Worm (Caenorhabditis elegans) whole organism, L1 larva: Measurements from ENCODE around the gene cyp-13A12.

ENCODE experiments used
- C04F5.9 ChIP-seq: sonication (generic microtip); optimal IDR thresholded peaks from 2 replicates; lab custom pipeline; 2016; ENCODE audit warnings: missing genetic modification characterization, missing compliant biosample characterization
- F16B12.6 ChIP-seq: fragments of 150-350 bp; optimal IDR thresholded peaks from 2 replicates; lab custom pipeline; 2014; ENCODE audit warnings: missing biosample characterization, missing genetic modification characterization
- Y116A8C.19 ChIP-seq: sonication (generic microtip); optimal IDR thresholded peaks from 2 replicates; lab custom pipeline; 2016; ENCODE audit warnings: missing compliant biosample characterization, missing genetic modification characterization, borderline replicate concordance
- aly-2 ChIP-seq: fragments of 150-350 bp; optimal IDR thresholded peaks from 2 replicates; lab custom pipeline; 2014; ENCODE audit warnings: missing biosample characterization, missing genetic modification characterization
- blmp-1 ChIP-seq: fragments of 150-350 bp; optimal IDR thresholded peaks from 2 replicates; lab custom pipeline; 2014; ENCODE audit warnings: missing biosample characterization, missing genetic modification characterization
- ceh-63 ChIP-seq: fragments of 200-800 bp; sonication (Bioruptor generic); optimal IDR thresholded peaks from 2 replicates; lab custom pipeline; 2018; ENCODE audit warnings: mild to moderate bottlenecking, missing genetic modification characterization, missing compliant biosample characterization
- ceh-90 ChIP-seq: sonication (generic microtip); optimal IDR thresholded peaks from 2 replicates; lab custom pipeline; 2016; ENCODE audit warnings: missing genetic modification characterization, missing compliant biosample characterization
- dpl-1 ChIP-seq, 3 experiments: fragments of 150-350 bp in 2 of 3; sonication (generic microtip) in 1 of 3; optimal IDR thresholded peaks; 2 replicates each; lab custom pipeline; 2014 to 2017; ENCODE audit warnings: missing biosample characterization in 3 of 3, missing genetic modification characterization in 3 of 3, missing genetic modification reagents in 3 of 3
- efl-1 ChIP-seq, 4 experiments: fragments of 150-350 bp; optimal IDR thresholded peaks in 3 of 4; peaks in 1 of 4; 1 replicate in 1 of 4; 2 replicates in 3 of 4; lab custom pipeline; 2014; ENCODE audit warnings: missing biosample characterization in 2 of 4, missing genetic modification characterization in 2 of 4, missing genetic modification reagents in 2 of 4
- efl-3 ChIP-seq: fragments of 200-800 bp; sonication (Bioruptor generic); optimal IDR thresholded peaks from 2 replicates; lab custom pipeline; 2018; ENCODE audit warnings: mild to moderate bottlenecking, missing genetic modification characterization, missing compliant biosample characterization
- egl-27 ChIP-seq, 2 experiments: fragments of 150-350 bp in 1 of 2; sonication (generic microtip); optimal IDR thresholded peaks; 3 replicates each; lab custom pipeline; 2017 to 2018; ENCODE audit warnings: missing biosample characterization in 2 of 2, missing genetic modification characterization in 2 of 2, missing genetic modification reagents in 2 of 2
- elt-2 ChIP-seq: sonication (generic microtip); optimal IDR thresholded peaks from 2 replicates; lab custom pipeline; 2016; ENCODE audit warnings: missing genetic modification characterization, mild to moderate bottlenecking, inconsistent platforms, missing compliant biosample characterization, missing genetic modification reagents
- elt-3 ChIP-seq, 6 experiments: fragments of 150-350 bp in 1 of 6; sonication (generic microtip); optimal IDR thresholded peaks; 2 replicates each; lab custom pipeline; 2017 to 2018; ENCODE audit warnings: missing biosample characterization in 6 of 6, missing genetic modification characterization in 6 of 6, inconsistent platforms in 1 of 6
- fos-1 ChIP-seq: fragments of 150-350 bp; optimal IDR thresholded peaks from 2 replicates; lab custom pipeline; 2014; ENCODE audit warnings: missing biosample characterization, missing genetic modification characterization
- grh-1 ChIP-seq: fragments of 200-800 bp; sonication (Bioruptor generic); IDR thresholded peaks from 2 replicates; pipeline ENCODE4 v1.3.6; 2022; ENCODE audit warnings: missing genetic modification reagents, missing genetic modification characterization, missing compliant biosample characterization
- hlh-17 ChIP-seq: fragments of 200-800 bp; sonication (Bioruptor generic); optimal IDR thresholded peaks from 2 replicates; lab custom pipeline; 2018; ENCODE audit warnings: missing genetic modification characterization, mild to moderate bottlenecking, missing compliant biosample characterization, moderate library complexity, borderline replicate concordance
- hlh-4 ChIP-seq: sonication (generic microtip); optimal IDR thresholded peaks from 2 replicates; lab custom pipeline; 2016; ENCODE audit warnings: mild to moderate bottlenecking, missing genetic modification characterization, missing compliant biosample characterization
- hpl-2 ChIP-seq: fragments of 150-350 bp; optimal IDR thresholded peaks from 2 replicates; lab custom pipeline; 2014; ENCODE audit warnings: missing biosample characterization, missing genetic modification reagents, missing genetic modification characterization
- isw-1 ChIP-seq: fragments of 200-800 bp; sonication (Bioruptor generic); IDR thresholded peaks from 2 replicates; pipeline ENCODE4 v1.3.6; 2022; ENCODE audit warnings: missing genetic modification characterization, missing compliant biosample characterization
- jun-1 ChIP-seq: fragments of 150-350 bp; optimal IDR thresholded peaks from 2 replicates; lab custom pipeline; 2014; ENCODE audit warnings: missing biosample characterization, missing genetic modification reagents, missing genetic modification characterization
- lin-39 ChIP-seq: fragments of 150-350 bp; optimal IDR thresholded peaks from 2 replicates; lab custom pipeline; 2014; ENCODE audit warnings: missing biosample characterization, missing genetic modification reagents, missing genetic modification characterization
- lsy-2 ChIP-seq, 2 experiments: fragments of 150-350 bp; optimal IDR thresholded peaks; 2 replicates each; lab custom pipeline; 2014; ENCODE audit warnings: missing biosample characterization in 2 of 2, missing genetic modification characterization in 2 of 2
- mdl-1 ChIP-seq, 2 experiments: fragments of 150-350 bp; optimal IDR thresholded peaks; 2 replicates each; lab custom pipeline; 2014 to 2017; ENCODE audit warnings: missing biosample characterization in 2 of 2, missing genetic modification characterization in 2 of 2, inconsistent platforms in 1 of 2
- mep-1 ChIP-seq: fragments of 150-350 bp; optimal IDR thresholded peaks from 2 replicates; lab custom pipeline; 2014; ENCODE audit warnings: missing biosample characterization, missing genetic modification characterization
- nhr-11 ChIP-seq: fragments of 150-350 bp; optimal IDR thresholded peaks from 2 replicates; lab custom pipeline; 2014; ENCODE audit warnings: missing biosample characterization, missing genetic modification characterization
- nhr-237 ChIP-seq: fragments of 150-350 bp; optimal IDR thresholded peaks from 2 replicates; lab custom pipeline; 2014; ENCODE audit warnings: missing biosample characterization, missing genetic modification characterization
- nhr-28 ChIP-seq: fragments of 150-350 bp; optimal IDR thresholded peaks from 2 replicates; lab custom pipeline; 2014; ENCODE audit warnings: missing biosample characterization, missing genetic modification characterization
- nhr-71 ChIP-seq: sonication (generic microtip); optimal IDR thresholded peaks from 2 replicates; lab custom pipeline; 2016; ENCODE audit warnings: mild to moderate bottlenecking, missing genetic modification characterization, moderate library complexity, missing compliant biosample characterization
- nhr-77 ChIP-seq: fragments of 150-350 bp; optimal IDR thresholded peaks from 2 replicates; lab custom pipeline; 2014; ENCODE audit warnings: missing biosample characterization, missing genetic modification characterization
- nhr-84 ChIP-seq: sonication (generic microtip); optimal IDR thresholded peaks from 2 replicates; lab custom pipeline; 2017; ENCODE audit warnings: missing biosample characterization, missing genetic modification characterization
- nhr-85 ChIP-seq: sonication (generic microtip); peaks from one replicate; lab custom pipeline; 2016; ENCODE audit warnings: missing genetic modification characterization, inconsistent platforms, missing compliant biosample characterization
- nhr-90 ChIP-seq: sonication (generic microtip); optimal IDR thresholded peaks from 2 replicates; lab custom pipeline; 2016; ENCODE audit warnings: mild to moderate bottlenecking, missing genetic modification characterization, missing compliant biosample characterization; ENCODE audit not compliant: poor library complexity
- pag-3 ChIP-seq: sonication (generic microtip); optimal IDR thresholded peaks from 2 replicates; lab custom pipeline; 2017; ENCODE audit warnings: missing genetic modification characterization, mild to moderate bottlenecking, missing compliant biosample characterization, antibody characterized with exemption, borderline replicate concordance; ENCODE audit not compliant: insufficient read depth
- pax-3 ChIP-seq: fragments of 200-800 bp; sonication (Bioruptor generic); optimal IDR thresholded peaks from 2 replicates; lab custom pipeline; 2018; ENCODE audit warnings: mild to moderate bottlenecking, missing genetic modification characterization, moderate library complexity, missing compliant biosample characterization
- rnt-1 ChIP-seq: sonication (generic microtip); optimal IDR thresholded peaks from 2 replicates; lab custom pipeline; 2016; ENCODE audit warnings: mild to moderate bottlenecking, missing genetic modification characterization, moderate library complexity, missing compliant biosample characterization
- skn-1 ChIP-seq: fragments of 150-350 bp; optimal IDR thresholded peaks from 2 replicates; lab custom pipeline; 2014; ENCODE audit warnings: missing biosample characterization, missing genetic modification characterization
- snpc-4 ChIP-seq: fragments of 150-350 bp; optimal IDR thresholded peaks from 2 replicates; lab custom pipeline; 2014; ENCODE audit warnings: missing biosample characterization, missing genetic modification characterization
- snu-23 ChIP-seq: sonication (generic microtip); optimal IDR thresholded peaks from 2 replicates; lab custom pipeline; 2016; ENCODE audit warnings: missing genetic modification characterization, missing compliant biosample characterization
- sox-4 ChIP-seq: sonication (generic microtip); optimal IDR thresholded peaks from 2 replicates; lab custom pipeline; 2016; ENCODE audit warnings: missing genetic modification characterization, missing compliant biosample characterization
- sptf-1 ChIP-seq: fragments of 150-350 bp; optimal IDR thresholded peaks from 2 replicates; lab custom pipeline; 2014; ENCODE audit warnings: missing biosample characterization, missing genetic modification characterization
- sup-37 ChIP-seq: fragments of 200-800 bp; sonication (Bioruptor generic); optimal IDR thresholded peaks from 2 replicates; lab custom pipeline; 2018; ENCODE audit warnings: mild to moderate bottlenecking, missing genetic modification characterization, missing compliant biosample characterization
- swsn-7 ChIP-seq: sonication (generic microtip); optimal IDR thresholded peaks from 2 replicates; lab custom pipeline; 2016; ENCODE audit warnings: missing genetic modification characterization, missing compliant biosample characterization
- unc-130 ChIP-seq: fragments of 150-350 bp; optimal IDR thresholded peaks from 2 replicates; lab custom pipeline; 2017; ENCODE audit warnings: missing biosample characterization, missing genetic modification characterization, inconsistent platforms
- unc-30 ChIP-seq: sonication (generic microtip); optimal IDR thresholded peaks from 2 replicates; lab custom pipeline; 2017; ENCODE audit warnings: missing biosample characterization, missing genetic modification characterization
- unc-62 ChIP-seq: fragments of 150-350 bp; optimal IDR thresholded peaks from 2 replicates; lab custom pipeline; 2014; ENCODE audit warnings: missing biosample characterization, missing genetic modification reagents, missing genetic modification characterization
- unc-98 ChIP-seq: fragments of 200-800 bp; sonication (Bioruptor generic); IDR thresholded peaks from 2 replicates; pipeline ENCODE4 v1.3.6; 2022; ENCODE audit warnings: missing genetic modification characterization, missing compliant biosample characterization
- vab-15 ChIP-seq: sonication (generic microtip); optimal IDR thresholded peaks from 2 replicates; lab custom pipeline; 2017; ENCODE audit warnings: missing genotype, mild to moderate bottlenecking, missing genetic modification characterization, missing compliant biosample characterization
- zag-1 ChIP-seq: fragments of 150-350 bp; optimal IDR thresholded peaks from 2 replicates; lab custom pipeline; 2014; ENCODE audit warnings: missing biosample characterization, missing genetic modification characterization
- ztf-11 ChIP-seq, 2 experiments: sonication (generic microtip); optimal IDR thresholded peaks; 2 replicates each; lab custom pipeline; 2016 to 2017; ENCODE audit warnings: missing genetic modification characterization in 2 of 2, missing biosample characterization in 1 of 2, missing compliant biosample characterization in 1 of 2

The cyp-13A12 gene

DNA sequence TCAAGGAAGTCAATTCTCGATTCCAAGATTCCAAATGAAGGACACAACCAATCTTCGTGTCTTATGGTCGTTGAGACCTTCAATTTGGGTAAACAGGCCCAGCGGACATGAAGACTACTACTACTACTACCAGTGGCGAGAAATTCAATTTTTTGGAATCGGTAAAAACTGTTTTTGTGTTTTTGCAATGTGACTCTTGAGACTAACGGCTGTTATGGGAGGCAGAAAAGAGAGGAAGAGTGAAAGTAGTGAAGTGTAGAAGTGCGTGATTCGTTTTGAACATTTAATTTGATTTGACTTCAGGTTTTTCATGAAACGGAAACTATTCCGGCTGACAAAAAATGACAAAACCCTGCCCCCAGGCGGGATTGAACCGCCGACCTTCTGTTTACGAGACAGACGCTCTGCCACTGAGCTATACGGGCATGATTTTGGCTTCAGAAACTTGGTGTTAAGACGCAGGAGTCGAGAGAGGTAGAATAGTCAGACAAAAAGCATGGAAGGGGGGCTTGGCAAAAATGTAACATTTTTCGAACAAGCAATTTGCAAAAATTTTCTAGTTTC is 8.5 kb upstream of the cyp-13A12 start (continued):
- TF ChIP-seq elt-3 (tag; optimal IDR thresholded peaks at IDR 0.05; lab: Kevin White, UChicago) (no peak), snu-23 (GFP tag; lab: Kevin White, UChicago) (peak; percentile 61), nhr-77 (peak; percentile 55), nhr-71 (peak; percentile 70), nhr-237 (tag; lab: Kevin White, UChicago) (no peak), rnt-1 (tag; lab: Kevin White, UChicago) (peak; percentile 63), unc-130 (tag; lab: Kevin White, UChicago) (peak; percentile 30), F16B12.6 (tag; lab: Kevin White, UChicago) (peak; percentile 18), efl-3 (no peak), elt-2 (tag; lab: Kevin White, UChicago) (peak; percentile 18), fos-1 (peak; percentile 29), nhr-11 (tag; lab: Kevin White, UChicago) (no peak), C04F5.9 (tag; lab: Kevin White, UChicago) (no peak), sox-4 (tag; lab: Kevin White, UChicago) (no peak), ztf-11 (tag; optimal IDR thresholded peaks at IDR 0.05; lab: Kevin White, UChicago) (no peak), unc-30 (no peak), jun-1 (tag; lab: Kevin White, UChicago) (peak; percentile 56), hlh-4 (no peak), aly-2 (no peak), isw-1 (GFP tag; lab: Robert Waterston, UW) (no peak), lsy-2 (tag; optimal IDR thresholded peaks at IDR 0.05; lab: Kevin White, UChicago) (peak; percentile 25 to 66), efl-1 (optimal IDR thresholded peaks at IDR 0.05; lab: Kevin White, UChicago) (peak; percentile 21 to 51), efl-1 (GFP tag; optimal IDR thresholded peaks at IDR 0.05 in 1 of 2; lab: Kevin White, UChicago) (peak; percentile 22 to 74), blmp-1 (peak; percentile 68), nhr-84 (tag; lab: Kevin White, UChicago) (no peak), sptf-1 (tag; lab: Kevin White, UChicago) (no peak), ceh-90 (tag; lab: Kevin White, UChicago) (no peak), hlh-17 (GFP tag; lab: Kevin White, UChicago) (no peak), vab-15 (tag; lab: Kevin White, UChicago) (peak; percentile 50), sup-37 (GFP tag; lab: Kevin White, UChicago) (no peak), grh-1 (GFP tag; lab: Robert Waterston, UW) (no peak), snpc-4 (tag; lab: Kevin White, UChicago) (no peak), Y116A8C.19 (no peak)
- TF ChIP-seq, all 84 proteins: peak for 32

ce11 chrIII:13018619-13019018 is 5.7 kb upstream of the cyp-13A12 start, which contains the start of gene col-98:
Gene col-98 (plus strand): TSS chrIII:13019008.
- TF ChIP-seq skn-1 (tag; lab: Kevin White, UChicago) (no peak), nhr-28 (no peak), unc-62 (GFP tag; lab: Kevin White, UChicago) (no peak), efl-1 (optimal IDR thresholded peaks at IDR 0.05; lab: Kevin White, UChicago) (no peak), efl-1 (GFP tag; optimal IDR thresholded peaks at IDR 0.05 in 1 of 2; lab: Kevin White, UChicago) (peak in 1 of 2 experiments; percentile 72), hpl-2 (GFP tag; lab: Kevin White, UChicago) (no peak), mdl-1 (tag; optimal IDR thresholded peaks at IDR 0.05; lab: Kevin White, UChicago) (no peak), nhr-71 (peak; percentile 24), pag-3 (no peak), pax-3 (no peak), ceh-63 (GFP tag; lab: Kevin White, UChicago) (no peak), mep-1 (tag; lab: Kevin White, UChicago) (peak; percentile 39), unc-98 (GFP tag; lab: Robert Waterston, UW) (no peak), egl-27 (tag; optimal IDR thresholded peaks at IDR 0.05; lab: Kevin White, UChicago) (no peak), nhr-90 (peak; percentile 46), unc-30 (no peak), lsy-2 (tag; optimal IDR thresholded peaks at IDR 0.05; lab: Kevin White, UChicago) (peak in 1 of 2 experiments; percentile 16), nhr-11 (tag; lab: Kevin White, UChicago) (no peak), nhr-85 (tag; lab: Kevin White, UChicago) (peak; percentile 85), C04F5.9 (tag; lab: Kevin White, UChicago) (no peak), elt-3 (tag; optimal IDR thresholded peaks at IDR 0.05; lab: Kevin White, UChicago) (peak in 1 of 6 experiments; percentile 10), snu-23 (GFP tag; lab: Kevin White, UChicago) (peak; percentile 42), zag-1 (no peak), ceh-90 (tag; lab: Kevin White, UChicago) (no peak), nhr-77 (no peak), lin-39 (tag; lab: Kevin White, UChicago) (no peak), swsn-7 (tag; lab: Kevin White, UChicago) (no peak), dpl-1 (GFP tag; optimal IDR thresholded peaks at IDR 0.05; lab: Kevin White, UChicago) (no peak), jun-1 (tag; lab: Kevin White, UChicago) (no peak)
